Fruit fly (Drosophila melanogaster) whole organism, prepupa: Measurements from ENCODE around the gene Tomosyn.

Experiments
- CG11294 ChIP-seq: fragments of 200-800 bp; sonication (Bioruptor generic); IDR thresholded peaks from 2 replicates; pipeline ENCODE4 v1.3.6; 2022; ENCODE audit warnings: missing biosample characterization, missing genetic modification characterization
- CG11902 ChIP-seq: fragments of 200-800 bp; sonication (Bioruptor generic); optimal IDR thresholded peaks from 3 replicates; lab custom pipeline; 2016; ENCODE audit warnings: missing biosample characterization, missing genetic modification characterization
- CG15336 ChIP-seq: fragments of 200-800 bp; sonication (Bioruptor generic); IDR thresholded peaks from 2 replicates; pipeline ENCODE4 v1.3.6; 2022; ENCODE audit warnings: missing biosample characterization, missing genetic modification characterization
- CG1621 ChIP-seq: fragments of 200-800 bp; sonication (Bioruptor generic); optimal IDR thresholded peaks from 3 replicates; lab custom pipeline; 2018; ENCODE audit warnings: missing biosample characterization, mild to moderate bottlenecking, missing genetic modification characterization
- CG16779 ChIP-seq: fragments of 200-800 bp; sonication (Bioruptor generic); optimal IDR thresholded peaks from 3 replicates; lab custom pipeline; 2017; ENCODE audit warnings: missing biosample characterization, mild to moderate bottlenecking, missing genetic modification characterization
- CG3032 ChIP-seq: fragments of 200-800 bp; optimal IDR thresholded peaks from 2 replicates; lab custom pipeline; 2019; ENCODE audit warnings: missing biosample characterization, mild to moderate bottlenecking, missing genetic modification characterization, moderate library complexity
- CG31627 ChIP-seq: fragments of 200-800 bp; sonication (Bioruptor generic); optimal IDR thresholded peaks from 3 replicates; lab custom pipeline; 2016; ENCODE audit warnings: missing biosample characterization, missing genetic modification characterization
- CG3919 ChIP-seq: fragments of 200-800 bp; sonication (Bioruptor generic); optimal IDR thresholded peaks from 3 replicates; lab custom pipeline; 2016; ENCODE audit warnings: missing biosample characterization, missing genetic modification characterization
- CG4318 ChIP-seq: fragments of 200-800 bp; sonication (Bioruptor generic); optimal IDR thresholded peaks from 3 replicates; lab custom pipeline; 2017; ENCODE audit warnings: missing biosample characterization, mild to moderate bottlenecking, missing genetic modification characterization
- CG6276 ChIP-seq: fragments of 200-800 bp; sonication (Bioruptor generic); optimal IDR thresholded peaks from 2 replicates; lab custom pipeline; 2017; ENCODE audit warnings: missing biosample characterization, mild to moderate bottlenecking, missing genetic modification characterization
- CG6792 ChIP-seq: fragments of 200-800 bp; sonication (Bioruptor generic); optimal IDR thresholded peaks from 3 replicates; lab custom pipeline; 2016; ENCODE audit warnings: missing biosample characterization, missing genetic modification characterization
- CG6808 ChIP-seq: fragments of 200-800 bp; sonication (Bioruptor generic); optimal IDR thresholded peaks from 3 replicates; lab custom pipeline; 2017; ENCODE audit warnings: missing biosample characterization, missing genetic modification characterization, mild to moderate bottlenecking, moderate library complexity, missing genetic modification reagents
- CG7368 ChIP-seq: fragments of 200-800 bp; sonication (Bioruptor generic); optimal IDR thresholded peaks from 3 replicates; lab custom pipeline; 2016; ENCODE audit warnings: missing biosample characterization, missing genetic modification characterization
- CG8632 ChIP-seq: fragments of 200-800 bp; sonication (Bioruptor generic); optimal IDR thresholded peaks from 3 replicates; lab custom pipeline; 2016; ENCODE audit warnings: missing biosample characterization, missing genetic modification characterization
- Eip75B ChIP-seq: fragments of 200-800 bp; sonication (Bioruptor generic); optimal IDR thresholded peaks from 3 replicates; lab custom pipeline; 2016; ENCODE audit warnings: missing biosample characterization, missing genetic modification characterization
- Eip78C ChIP-seq: fragments of 200-800 bp; sonication (Bioruptor generic); peaks from one replicate; lab custom pipeline; 2016; ENCODE audit warnings: missing biosample characterization, missing genetic modification characterization
- Ets21C ChIP-seq: fragments of 200-800 bp; sonication (Bioruptor generic); optimal IDR thresholded peaks from 3 replicates; lab custom pipeline; 2016; ENCODE audit warnings: missing biosample characterization, missing genetic modification characterization
- Ets96B ChIP-seq: fragments of 200-800 bp; optimal IDR thresholded peaks from 2 replicates; lab custom pipeline; 2019; ENCODE audit warnings: missing biosample characterization, mild to moderate bottlenecking, missing genetic modification characterization, moderate library complexity
- Hr39 ChIP-seq: fragments of 200-800 bp; sonication (Bioruptor generic); optimal IDR thresholded peaks from 2 replicates; lab custom pipeline; 2016; ENCODE audit warnings: missing biosample characterization, missing genetic modification characterization
- Hr4 ChIP-seq: fragments of 200-800 bp; sonication (Bioruptor generic); optimal IDR thresholded peaks from 3 replicates; lab custom pipeline; 2016; ENCODE audit warnings: missing biosample characterization, missing genetic modification characterization
- Lpt ChIP-seq: fragments of 200-800 bp; sonication (Bioruptor generic); optimal IDR thresholded peaks from 3 replicates; lab custom pipeline; 2016; ENCODE audit warnings: missing biosample characterization, missing genetic modification characterization
- Met ChIP-seq: fragments of 200-800 bp; sonication (Bioruptor generic); optimal IDR thresholded peaks from 3 replicates; lab custom pipeline; 2016; ENCODE audit warnings: missing biosample characterization, missing genetic modification characterization
- OdsH ChIP-seq: fragments of 200-800 bp; sonication (Bioruptor generic); optimal IDR thresholded peaks from 3 replicates; lab custom pipeline; 2016; ENCODE audit warnings: missing biosample characterization, missing genetic modification characterization
- Smox ChIP-seq: fragments of 200-800 bp; sonication (Bioruptor generic); optimal IDR thresholded peaks from 3 replicates; lab custom pipeline; 2016; ENCODE audit warnings: missing biosample characterization, missing genetic modification characterization
- Sox102F ChIP-seq: fragments of 200-800 bp; sonication (Bioruptor generic); optimal IDR thresholded peaks from 2 replicates; lab custom pipeline; 2016; ENCODE audit warnings: missing biosample characterization, mild to moderate bottlenecking, missing genetic modification characterization
- cyc ChIP-seq: fragments of 200-800 bp; sonication (Bioruptor generic); optimal IDR thresholded peaks from 3 replicates; lab custom pipeline; 2016; ENCODE audit warnings: missing biosample characterization, missing genetic modification characterization
- dac ChIP-seq: fragments of 200-800 bp; sonication (Bioruptor generic); optimal IDR thresholded peaks from 2 replicates; lab custom pipeline; 2017; ENCODE audit warnings: missing biosample characterization, mild to moderate bottlenecking, missing genetic modification characterization
- fd59A ChIP-seq: fragments of 200-800 bp; sonication (Bioruptor generic); optimal IDR thresholded peaks from 2 replicates; lab custom pipeline; 2017; ENCODE audit warnings: missing biosample characterization, mild to moderate bottlenecking, missing genetic modification characterization, missing genetic modification reagents
- fkh ChIP-seq: fragments of 200-800 bp; sonication (Bioruptor generic); optimal IDR thresholded peaks from 3 replicates; lab custom pipeline; 2017; ENCODE audit warnings: missing biosample characterization, mild to moderate bottlenecking, missing genetic modification characterization, moderate library complexity
- pdm3 ChIP-seq: fragments of 200-800 bp; sonication (Bioruptor generic); optimal IDR thresholded peaks from 3 replicates; lab custom pipeline; 2016; ENCODE audit warnings: missing biosample characterization, missing genetic modification characterization
- spab ChIP-seq: fragments of 200-800 bp; sonication (Bioruptor generic); optimal IDR thresholded peaks from 2 replicates; lab custom pipeline; 2017; ENCODE audit warnings: missing biosample characterization, mild to moderate bottlenecking, missing genetic modification characterization, missing genetic modification reagents
- ss ChIP-seq, 2 experiments: fragments of 200-800 bp; sonication (Bioruptor generic); optimal IDR thresholded peaks; 2 replicates in 1 of 2; 3 replicates in 1 of 2; lab custom pipeline; 2017 to 2018; ENCODE audit warnings: mild to moderate bottlenecking in 2 of 2, missing biosample characterization in 2 of 2, missing genetic modification characterization in 2 of 2, moderate library complexity in 1 of 2
- svp ChIP-seq: fragments of 200-800 bp; sonication (Bioruptor generic); peaks from one replicate; lab custom pipeline; 2016; ENCODE audit warnings: missing biosample characterization, missing genetic modification characterization
- topi ChIP-seq: fragments of 200-800 bp; sonication (Bioruptor generic); optimal IDR thresholded peaks from 3 replicates; lab custom pipeline; 2016; ENCODE audit warnings: missing biosample characterization, missing genetic modification characterization
- vri ChIP-seq: fragments of 200-800 bp; sonication (Bioruptor generic); optimal IDR thresholded peaks from 3 replicates; lab custom pipeline; 2016; ENCODE audit warnings: missing biosample characterization, mild to moderate bottlenecking, missing genetic modification characterization

The Tomosyn gene

DNA sequence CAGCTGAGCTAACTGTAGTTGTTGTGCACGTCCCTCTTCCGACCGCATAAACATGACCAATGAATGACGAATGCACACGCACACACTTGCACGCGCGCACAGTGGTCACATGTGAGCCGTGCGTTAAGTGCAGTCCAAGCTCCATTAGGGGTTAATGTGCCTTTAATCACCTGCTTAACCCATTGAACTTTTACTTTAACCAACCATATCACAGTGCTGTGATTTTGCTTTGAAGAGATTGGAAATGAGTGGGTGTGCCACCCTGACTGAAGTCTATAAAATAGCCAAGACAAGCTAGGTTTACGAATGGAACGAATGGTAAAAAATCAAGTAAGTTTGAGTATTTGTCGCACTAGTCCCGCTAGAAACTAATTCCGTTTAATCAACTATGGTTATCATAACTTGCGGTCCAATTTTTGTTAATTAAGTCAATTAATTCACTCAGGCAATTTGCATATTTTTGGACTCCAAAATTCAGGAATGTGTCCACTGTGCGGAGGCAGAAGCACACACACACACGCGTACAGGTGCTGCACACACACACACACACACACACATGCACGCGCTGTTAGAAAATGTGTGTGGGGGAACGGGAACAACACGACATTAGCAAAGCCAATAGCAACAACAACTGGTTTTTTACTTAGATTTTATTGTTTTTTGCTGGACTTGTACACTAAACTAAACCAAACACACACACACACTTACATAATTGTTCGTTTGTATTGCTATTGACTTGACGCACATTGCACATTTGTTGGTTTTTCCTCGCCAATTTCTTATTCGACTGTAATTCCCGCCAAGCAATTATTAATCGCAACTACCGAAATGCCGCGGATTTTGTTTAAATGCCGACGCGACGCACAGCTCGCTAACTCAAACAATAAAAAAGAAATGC lies 39.9 kb upstream of the Tomosyn start (continued):
- peak; percentile 68 for TF ChIP-seq CG8632 (GFP tag; lab: Kevin White, UChicago)
- TF ChIP-seq fd59A (GFP tag; lab: Kevin White, UChicago), result peak; percentile 59
- TF ChIP-seq CG6792 (GFP tag; lab: Kevin White, UChicago), result peak; percentile 75
- peak; percentile 80 for TF ChIP-seq CG6808 (GFP tag; lab: Kevin White, UChicago)
- TF ChIP-seq ss (GFP tag; optimal IDR thresholded peaks at IDR 0.05; lab: Kevin White, UChicago), result peak; percentile 19 to 76
- peak; percentile 43 for TF ChIP-seq CG16779 (tag; lab: Kevin White, UChicago)
- peak; percentile 51 for TF ChIP-seq Ets96B (tag; lab: Kevin White, UChicago)
- peak; percentile 73 for TF ChIP-seq dac (GFP tag; lab: Kevin White, UChicago)
- peak; percentile 71 for TF ChIP-seq cyc (GFP tag; lab: Kevin White, UChicago)
- TF ChIP-seq CG15336 (GFP tag; lab: Robert Waterston, UW), result peak; percentile 54
- peak; percentile 59 for TF ChIP-seq CG3032 (tag; lab: Kevin White, UChicago)
- TF ChIP-seq Ets21C (GFP tag; lab: Kevin White, UChicago), result peak; percentile 77
- TF ChIP-seq Smox (GFP tag; lab: Kevin White, UChicago), result peak; percentile 79
- TF ChIP-seq Eip78C (GFP tag; lab: Kevin White, UChicago), result peak; percentile 91
- peak; percentile 80 for TF ChIP-seq Hr39 (GFP tag; lab: Kevin White, UChicago)
- TF ChIP-seq Lpt (GFP tag; lab: Kevin White, UChicago), result peak; percentile 67
- TF ChIP-seq Hr4 (GFP tag; lab: Kevin White, UChicago), result peak; percentile 80
- TF ChIP-seq CG11902, result peak; percentile 50
- TF ChIP-seq Eip75B (GFP tag; lab: Kevin White, UChicago), result peak; percentile 72
- TF ChIP-seq fkh (GFP tag; lab: Kevin White, UChicago), result peak; percentile 58
- peak; percentile 81 for TF ChIP-seq topi (GFP tag; lab: Kevin White, UChicago)
- TF ChIP-seq spab (GFP tag; lab: Kevin White, UChicago), result peak; percentile 61
- TF ChIP-seq CG11294 (GFP tag; lab: Robert Waterston, UW), result peak; percentile 16; the same call in 1 of the 2 replicates
- peak; percentile 81 for TF ChIP-seq CG6276 (GFP tag; lab: Kevin White, UChicago)
- peak; percentile 74 for TF ChIP-seq CG31627 (GFP tag; lab: Kevin White, UChicago)
- peak; percentile 64 for TF ChIP-seq CG7368
- peak; percentile 58 for TF ChIP-seq CG3919 (GFP tag; lab: Kevin White, UChicago)
- peak; percentile 85 for TF ChIP-seq Met (GFP tag; lab: Kevin White, UChicago)
- peak; percentile 82 for TF ChIP-seq pdm3 (GFP tag; lab: Kevin White, UChicago)

DNA sequence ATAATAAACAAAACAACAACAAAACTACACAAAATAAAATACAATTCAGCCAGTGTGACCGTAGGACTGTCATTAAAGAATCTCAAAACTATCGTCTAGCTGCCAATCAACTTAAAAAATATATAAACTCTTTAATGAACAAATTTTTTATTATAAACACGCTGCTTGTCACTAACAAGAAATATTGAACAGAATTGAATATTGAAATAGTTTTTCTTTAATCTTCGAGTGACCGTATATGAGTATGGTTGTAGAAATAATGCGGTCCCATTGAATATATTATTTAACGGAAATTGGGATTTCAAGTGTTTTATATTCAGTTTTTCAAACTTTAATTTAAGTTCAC lies 39.3 kb upstream of the Tomosyn start, which contains the start of gene LIMK1:
LIMK1 (minus strand) TSS at position 73 of the 346 bp plus-strand sequence.
- no peak for TF ChIP-seq CG7368
- no peak for TF ChIP-seq OdsH
- TF ChIP-seq Eip75B (GFP tag; lab: Kevin White, UChicago), result no peak
- TF ChIP-seq Sox102F (GFP tag; lab: Kevin White, UChicago), result no peak
- no peak for TF ChIP-seq CG4318
- no peak for TF ChIP-seq CG11902
- peak; percentile 46 for TF ChIP-seq Eip78C (GFP tag; lab: Kevin White, UChicago)
- TF ChIP-seq CG1621 (tag; lab: Kevin White, UChicago), result no peak
- TF ChIP-seq svp (GFP tag; lab: Kevin White, UChicago), result peak; percentile 25

DNA sequence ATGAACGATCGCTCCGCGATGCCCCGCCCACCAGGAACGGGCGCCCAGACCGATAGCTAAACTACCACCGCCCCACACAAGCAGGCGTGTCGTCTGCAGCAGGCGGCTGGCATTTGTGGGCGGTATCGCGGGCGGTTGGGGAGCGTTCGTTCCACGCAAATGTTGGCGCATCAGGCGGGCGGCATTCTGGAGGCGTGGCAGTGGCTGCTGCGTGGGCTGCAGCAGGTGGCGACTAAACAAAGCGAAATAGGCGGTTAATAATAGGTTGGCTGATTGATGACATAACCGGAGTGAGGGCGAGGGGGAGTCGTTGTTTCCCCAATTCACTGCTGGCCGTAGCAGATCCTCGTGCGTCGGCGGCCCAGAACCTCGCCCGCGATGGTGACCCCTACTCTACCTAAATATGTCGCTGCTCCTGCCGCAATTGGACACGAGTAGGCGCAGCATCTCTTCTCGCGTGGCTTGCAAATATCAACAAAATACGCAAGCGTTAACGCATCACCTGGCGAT lies 36.2 kb upstream of the Tomosyn start:
- TF ChIP-seq fd59A (GFP tag; lab: Kevin White, UChicago), result no peak
- peak; percentile 97 for TF ChIP-seq vri (GFP tag; lab: Kevin White, UChicago)
- TF ChIP-seq CG6792 (GFP tag; lab: Kevin White, UChicago), result no peak
- no peak for TF ChIP-seq CG11902
- TF ChIP-seq, all 60 proteins: peak for 1
